Fruit fly (Drosophila melanogaster) whole organism, embryonic: Measurements from ENCODE around the gene CG32984.

Experiments
- Ada2b ChIP-seq: fragments of 200-800 bp; sonication (Bioruptor generic); IDR thresholded peaks from 2 replicates; pipeline ENCODE4 v1.3.6; 2022; ENCODE audit warnings: missing biosample characterization, missing genetic modification characterization
- Adf1 ChIP-seq: fragments of 200-800 bp; sonication (Bioruptor generic); IDR thresholded peaks from 2 replicates; pipeline ENCODE4 v1.3.6; 2022; ENCODE audit warnings: missing biosample characterization, missing genetic modification characterization
- Atf6 ChIP-seq: fragments of 200-800 bp; sonication (Bioruptor generic); IDR thresholded peaks from 2 replicates; pipeline ENCODE4 v1.3.6; 2022; ENCODE audit warnings: missing biosample characterization, missing genetic modification characterization
- Bgb ChIP-seq: fragments of 200-800 bp; sonication (Bioruptor generic); IDR thresholded peaks from 2 replicates; pipeline ENCODE4 v1.3.6; 2022; ENCODE audit warnings: missing biosample characterization, missing genetic modification characterization; ENCODE audit not compliant: partially characterized antibody
- CG11398 ChIP-seq: fragments of 200-800 bp; sonication (Bioruptor generic); optimal IDR thresholded peaks from 2 replicates; lab custom pipeline; 2016; ENCODE audit warnings: missing biosample characterization, missing genetic modification characterization
- CG11696 ChIP-seq: fragments of 200-800 bp; sonication (Bioruptor generic); IDR thresholded peaks from 2 replicates; pipeline ENCODE4 v1.3.6; 2022; ENCODE audit warnings: missing biosample characterization, missing genetic modification characterization
- CG12942 ChIP-seq: fragments of 200-800 bp; sonication (Bioruptor generic); optimal IDR thresholded peaks from 3 replicates; lab custom pipeline; 2016; ENCODE audit warnings: missing biosample characterization, missing genetic modification characterization
- CG13123 ChIP-seq: fragments of 200-800 bp; sonication (Bioruptor generic); optimal IDR thresholded peaks from 2 replicates; lab custom pipeline; 2016; ENCODE audit warnings: missing biosample characterization, missing genetic modification characterization
- CG13287 ChIP-seq: fragments of 200-800 bp; sonication (Bioruptor generic); IDR thresholded peaks from 2 replicates; pipeline ENCODE4 v1.3.6; 2022; ENCODE audit warnings: missing biosample characterization, missing genetic modification characterization; ENCODE audit not compliant: partially characterized antibody
- CG16813 ChIP-seq: fragments of 200-800 bp; sonication (Bioruptor generic); IDR thresholded peaks from 3 replicates; pipeline ENCODE4 v1.3.6; 2022; ENCODE audit warnings: missing biosample characterization, missing genetic modification characterization; ENCODE audit not compliant: partially characterized antibody
- CG2875 ChIP-seq: fragments of 200-800 bp; sonication (Bioruptor generic); optimal IDR thresholded peaks from 2 replicates; lab custom pipeline; 2017; ENCODE audit warnings: missing biosample characterization, mild to moderate bottlenecking, missing genetic modification characterization, missing genetic modification reagents
- CG31388 ChIP-seq: fragments of 200-800 bp; sonication (Bioruptor generic); optimal IDR thresholded peaks from 2 replicates; lab custom pipeline; 2016; ENCODE audit warnings: missing biosample characterization, missing genetic modification characterization
- CG3163 ChIP-seq: fragments of 200-800 bp; sonication (Bioruptor generic); optimal IDR thresholded peaks from 3 replicates; lab custom pipeline; 2016; ENCODE audit warnings: missing biosample characterization, missing genetic modification characterization
- CG32767 ChIP-seq: fragments of 200-800 bp; sonication (Bioruptor generic); IDR thresholded peaks from 2 replicates; pipeline ENCODE4 v1.3.6; 2022; ENCODE audit warnings: missing biosample characterization, missing genetic modification characterization
- CG6854 ChIP-seq: fragments of 200-800 bp; sonication (Bioruptor generic); optimal IDR thresholded peaks from 3 replicates; lab custom pipeline; 2017; ENCODE audit warnings: missing biosample characterization, mild to moderate bottlenecking, missing genetic modification characterization
- CG7271 ChIP-seq: fragments of 200-800 bp; sonication (Bioruptor generic); optimal IDR thresholded peaks from 2 replicates; lab custom pipeline; 2018; ENCODE audit warnings: missing biosample characterization, mild to moderate bottlenecking, missing genetic modification characterization, moderate library complexity
- CG7963 ChIP-seq: fragments of 200-800 bp; sonication (Bioruptor generic); IDR thresholded peaks from 3 replicates; pipeline ENCODE4 v1.3.6; 2022; ENCODE audit warnings: missing biosample characterization, missing genetic modification characterization; ENCODE audit not compliant: partially characterized antibody
- CG8281 ChIP-seq: fragments of 200-800 bp; sonication (Bioruptor generic); optimal IDR thresholded peaks from 2 replicates; lab custom pipeline; 2018; ENCODE audit warnings: missing biosample characterization, mild to moderate bottlenecking, missing genetic modification characterization, moderate library complexity
- CG9609 ChIP-seq: fragments of 200-800 bp; sonication (Bioruptor generic); optimal IDR thresholded peaks from 3 replicates; lab custom pipeline; 2016; ENCODE audit warnings: missing biosample characterization, missing genetic modification characterization
- CoRest ChIP-seq: fragments of 200-800 bp; sonication (Bioruptor generic); optimal IDR thresholded peaks from 3 replicates; lab custom pipeline; 2018; ENCODE audit warnings: missing biosample characterization, mild to moderate bottlenecking, missing genetic modification characterization, moderate library complexity
- D ChIP-seq, 2 experiments: fragments of 200-800 bp in 1 of 2; fragments of >200 bp in 1 of 2; sonication (Bioruptor generic) in 1 of 2; optimal IDR thresholded peaks; 2 replicates in 1 of 2; 3 replicates in 1 of 2; lab custom pipeline; 2017; ENCODE audit warnings: mild to moderate bottlenecking in 1 of 2, missing biosample characterization in 1 of 2, missing genetic modification characterization in 1 of 2, missing genetic modification reagents in 1 of 2
- E2f1 ChIP-seq: fragments of 200-800 bp; sonication (Bioruptor generic); IDR thresholded peaks from 2 replicates; pipeline ENCODE4 v1.3.6; 2022; ENCODE audit warnings: missing biosample characterization, missing genetic modification characterization
- ERR ChIP-seq: fragments of 200-800 bp; sonication (Bioruptor generic); optimal IDR thresholded peaks from 2 replicates; lab custom pipeline; 2016; ENCODE audit warnings: missing biosample characterization, missing genetic modification characterization
- Eip74EF ChIP-seq, 2 experiments: fragments of 200-800 bp in 1 of 2; fragments of >200 bp in 1 of 2; sonication (Bioruptor generic) in 1 of 2; optimal IDR thresholded peaks; 2 replicates each; lab custom pipeline; 2017 to 2019; ENCODE audit warnings: missing biosample characterization in 2 of 2, missing genetic modification characterization in 2 of 2, mild to moderate bottlenecking in 1 of 2, moderate library complexity in 1 of 2
- Fer1 ChIP-seq: fragments of 200-800 bp; sonication (Bioruptor generic); optimal IDR thresholded peaks from 2 replicates; lab custom pipeline; 2017; ENCODE audit warnings: missing biosample characterization, mild to moderate bottlenecking, missing genetic modification characterization
- Fer2 ChIP-seq: fragments of 200-800 bp; sonication (Bioruptor generic); optimal IDR thresholded peaks from 2 replicates; lab custom pipeline; 2018; ENCODE audit warnings: missing biosample characterization, mild to moderate bottlenecking, missing genetic modification characterization, moderate library complexity
- Fer3 ChIP-seq: fragments of 200-800 bp; sonication (Bioruptor generic); optimal IDR thresholded peaks from 2 replicates; lab custom pipeline; 2018; ENCODE audit warnings: missing biosample characterization, mild to moderate bottlenecking, missing genetic modification characterization, moderate library complexity
- HHEX ChIP-seq: fragments of 200-800 bp; sonication (Bioruptor generic); optimal IDR thresholded peaks from 3 replicates; lab custom pipeline; 2017; ENCODE audit warnings: missing biosample characterization, mild to moderate bottlenecking, missing genetic modification characterization, missing genetic modification reagents
- Hr51 ChIP-seq, 2 experiments: fragments of 200-800 bp; sonication (Bioruptor generic); optimal IDR thresholded peaks; 2 replicates in 1 of 2; 3 replicates in 1 of 2; lab custom pipeline; 2016 to 2018; ENCODE audit warnings: missing biosample characterization in 2 of 2, missing genetic modification characterization in 2 of 2, mild to moderate bottlenecking in 1 of 2, moderate library complexity in 1 of 2
- Lhr ChIP-seq: fragments of 200-800 bp; sonication (Bioruptor generic); optimal IDR thresholded peaks from 3 replicates; lab custom pipeline; 2017; ENCODE audit warnings: mild to moderate bottlenecking, missing biosample characterization, missing genetic modification reagents, missing genetic modification characterization
- MESR4 ChIP-seq: fragments of 200-800 bp; sonication (Bioruptor generic); optimal IDR thresholded peaks from 2 replicates; lab custom pipeline; 2018; ENCODE audit warnings: missing biosample characterization, mild to moderate bottlenecking, missing genetic modification characterization, moderate library complexity
- Ravus ChIP-seq: fragments of 200-800 bp; sonication (Bioruptor generic); IDR thresholded peaks from 2 replicates; pipeline ENCODE4 v1.3.6; 2022; ENCODE audit warnings: missing biosample characterization, missing genetic modification characterization
- Scr ChIP-seq: fragments of 200-800 bp; sonication (Bioruptor generic); IDR thresholded peaks from 2 replicates; pipeline ENCODE4 v1.3.6; 2022; ENCODE audit warnings: missing biosample characterization, missing genetic modification characterization; ENCODE audit not compliant: partially characterized antibody
- Xrp1 ChIP-seq: fragments of 200-800 bp; sonication (Bioruptor generic); IDR thresholded peaks from 2 replicates; pipeline ENCODE4 v1.3.6; 2022; ENCODE audit warnings: missing biosample characterization, missing genetic modification characterization
- ase ChIP-seq: fragments of 200-800 bp; sonication (Bioruptor generic); IDR thresholded peaks from 3 replicates; pipeline ENCODE4 v1.3.6; 2022; ENCODE audit warnings: missing biosample characterization, missing genetic modification characterization
- btn ChIP-seq: fragments of 200-800 bp; sonication (Bioruptor generic); optimal IDR thresholded peaks from 2 replicates; lab custom pipeline; 2016; ENCODE audit warnings: missing biosample characterization, missing genetic modification characterization
- cas ChIP-seq: fragments of 200-800 bp; sonication (Bioruptor generic); IDR thresholded peaks from 2 replicates; pipeline ENCODE4 v1.3.6; 2022; ENCODE audit warnings: missing biosample characterization, missing genetic modification characterization
- da ChIP-seq: fragments of 200-800 bp; sonication (Bioruptor generic); optimal IDR thresholded peaks from 2 replicates; lab custom pipeline; 2016; ENCODE audit warnings: missing biosample characterization, missing genetic modification characterization
- dati ChIP-seq: fragments of 200-800 bp; sonication (Bioruptor generic); IDR thresholded peaks from 2 replicates; pipeline ENCODE4 v1.3.6; 2022; ENCODE audit warnings: missing biosample characterization, missing genetic modification characterization
- eyg ChIP-seq: fragments of 200-800 bp; sonication (Bioruptor generic); optimal IDR thresholded peaks from 3 replicates; lab custom pipeline; 2016; ENCODE audit warnings: missing biosample characterization, missing genetic modification characterization
- gce ChIP-seq: fragments of 200-800 bp; sonication (Bioruptor generic); IDR thresholded peaks from 3 replicates; pipeline ENCODE4 v1.3.6; 2022; ENCODE audit warnings: missing biosample characterization, missing genetic modification characterization
- kah ChIP-seq: fragments of 200-800 bp; sonication (Bioruptor generic); optimal IDR thresholded peaks from 2 replicates; lab custom pipeline; 2018; ENCODE audit warnings: missing biosample characterization, mild to moderate bottlenecking, missing genetic modification characterization
- lilli ChIP-seq: fragments of 200-800 bp; sonication (Bioruptor generic); optimal IDR thresholded peaks from 3 replicates; lab custom pipeline; 2016; ENCODE audit warnings: missing biosample characterization, missing genetic modification characterization
- nerfin-2 ChIP-seq: fragments of 200-800 bp; sonication (Bioruptor generic); IDR thresholded peaks from 2 replicates; pipeline ENCODE4 v1.3.6; 2022; ENCODE audit warnings: missing biosample characterization, missing genetic modification characterization; ENCODE audit not compliant: partially characterized antibody
- otp ChIP-seq: fragments of 200-800 bp; sonication (Bioruptor generic); IDR thresholded peaks from 3 replicates; pipeline ENCODE4, ENCODE4 v1.3.6; 2022; ENCODE audit warnings: missing biosample characterization, missing genetic modification characterization
- sens ChIP-seq: fragments of 200-800 bp; sonication (Bioruptor generic); peaks from one replicate; lab custom pipeline; 2016; ENCODE audit warnings: missing biosample characterization, missing genetic modification characterization
- stwl ChIP-seq: fragments of 200-800 bp; sonication (Bioruptor generic); optimal IDR thresholded peaks from 3 replicates; lab custom pipeline; 2018; ENCODE audit warnings: missing biosample characterization, mild to moderate bottlenecking, missing genetic modification characterization, moderate library complexity
- tap ChIP-seq: fragments of 200-800 bp; optimal IDR thresholded peaks from 3 replicates; lab custom pipeline; 2019; ENCODE audit warnings: missing biosample characterization, mild to moderate bottlenecking, missing genetic modification characterization, moderate library complexity
- trh ChIP-seq: fragments of 200-800 bp; sonication (Bioruptor generic); optimal IDR thresholded peaks from 2 replicates; lab custom pipeline; 2016; ENCODE audit warnings: missing biosample characterization, missing genetic modification characterization

Gene CG32984

DNA sequence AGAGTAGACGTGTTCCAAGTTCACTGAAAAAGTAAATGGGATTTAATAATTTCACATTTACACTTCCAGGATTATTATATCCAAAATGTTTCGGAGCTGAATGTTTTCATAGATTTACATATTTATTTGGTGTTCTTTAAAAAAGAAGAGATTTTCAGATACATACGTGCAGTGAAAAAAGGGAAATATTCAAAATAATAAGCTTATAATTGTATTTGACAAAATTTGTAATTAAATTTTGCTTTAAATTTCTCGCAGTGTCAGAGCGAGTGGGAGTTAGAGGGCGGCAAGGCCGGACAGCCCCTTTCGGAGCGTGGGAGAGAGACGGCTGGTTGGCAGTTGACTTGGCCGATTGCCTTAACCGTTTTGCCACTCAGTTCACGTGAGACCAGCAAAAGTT is 27.8 kb upstream of the CG32984 start, which contains the start of gene Tsp29Fb (continued):
- TF ChIP-seq Ravus (GFP tag; lab: Robert Waterston, UW) (no peak), CG16813 (GFP tag; lab: Robert Waterston, UW) (no peak), CG2875 (GFP tag; lab: Kevin White, UChicago) (peak; percentile 7), HHEX (GFP tag; lab: Kevin White, UChicago) (peak; percentile 72), Fer1 (GFP tag; lab: Kevin White, UChicago) (peak; percentile 91), CG8281 (peak; percentile 37), eyg (peak; percentile 17), CG9609 (GFP tag; lab: Kevin White, UChicago) (peak; percentile 12), CG6854 (GFP tag; lab: Kevin White, UChicago) (peak; percentile 49), Atf6 (GFP tag; lab: Robert Waterston, UW) (peak; percentile 86), Hr51 (GFP tag; optimal IDR thresholded peaks at IDR 0.05; lab: Kevin White, UChicago) (peak in 1 of 2 experiments; percentile 90), CG11398 (no peak), ase (GFP tag; lab: Robert Waterston, UW) (0 out of 3 replicates have a peak, but pooled peaks have one; percentile 19), da (GFP tag; lab: Kevin White, UChicago) (no peak), dati (GFP tag; lab: Robert Waterston, UW) (no peak), Fer2 (tag; lab: Kevin White, UChicago) (peak; percentile 55), Scr (GFP tag; lab: Robert Waterston, UW) (no peak), trh (GFP tag; lab: Kevin White, UChicago) (peak; percentile 53), CoRest (tag; lab: Kevin White, UChicago) (peak; percentile 85), Eip74EF (GFP tag; optimal IDR thresholded peaks at IDR 0.05; lab: Kevin White, UChicago) (peak in 1 of 2 experiments; percentile 68), cas (0 out of 2 replicates have a peak, but pooled peaks have one; percentile 34), CG31388 (GFP tag; lab: Kevin White, UChicago) (peak; percentile 37), Adf1 (GFP tag; lab: Robert Waterston, UW) (peak; percentile 50; the same call in 1 of the 2 replicates), Xrp1 (GFP tag; lab: Robert Waterston, UW) (peak; percentile 53; the same call in 1 of the 2 replicates), CG3163 (GFP tag; lab: Kevin White, UChicago) (no peak), otp (no peak), nerfin-2 (no peak), CG12942 (GFP tag; lab: Kevin White, UChicago) (peak; percentile 35), gce (no peak), CG7271 (tag; lab: Kevin White, UChicago) (no peak), stwl (no peak), Fer3 (peak; percentile 86), CG13123 (GFP tag; lab: Kevin White, UChicago) (no peak), ERR (no peak), CG32767 (GFP tag; lab: Robert Waterston, UW) (peak; percentile 19; the same call in 1 of the 2 replicates), E2f1 (GFP tag; lab: Robert Waterston, UW) (peak; percentile 61; the same call in 1 of the 2 replicates), Bgb (GFP tag; lab: Robert Waterston, UW) (no peak), Lhr (GFP tag; lab: Kevin White, UChicago) (no peak), Ada2b (GFP tag; lab: Robert Waterston, UW) (peak; percentile 43; the same call in 1 of the 2 replicates), CG7963 (GFP tag; lab: Robert Waterston, UW) (no peak), CG11696 (no peak), CG13287 (GFP tag; lab: Robert Waterston, UW) (no peak), MESR4 (GFP tag; lab: Kevin White, UChicago) (no peak), kah (GFP tag; lab: Kevin White, UChicago) (peak; percentile 46), lilli (GFP tag; lab: Kevin White, UChicago) (peak; percentile 76), btn (GFP tag; lab: Kevin White, UChicago) (no peak), sens (GFP tag; lab: Kevin White, UChicago) (peak; percentile 90), D (optimal IDR thresholded peaks at IDR 0.05; lab: Kevin White, UChicago) (no peak), D (GFP tag; optimal IDR thresholded peaks at IDR 0.05; lab: Kevin White, UChicago) (peak; percentile 56), tap (tag; lab: Kevin White, UChicago) (peak; percentile 69)
